Worm (Caenorhabditis elegans) whole organism, young adult: Measurements from ENCODE around the gene Y43C5B.3.

Experiments
- B0035.1 ChIP-seq: sonication (generic microtip); optimal IDR thresholded peaks from 2 replicates; lab custom pipeline; 2016; ENCODE audit warnings: missing genetic modification characterization, mild to moderate bottlenecking, missing compliant biosample characterization, missing genotype, missing genetic modification reagents
- C06A6.2 ChIP-seq: fragments of 200-800 bp; sonication (Bioruptor generic); conservative IDR thresholded peaks from 2 replicates; pipeline ENCODE4 v1.3.6; 2022; ENCODE audit warnings: missing genetic modification characterization, missing compliant biosample characterization
- C17E4.6 ChIP-seq: fragments of 200-800 bp; sonication (Bioruptor generic); IDR thresholded peaks from 2 replicates; pipeline ENCODE4 v1.3.6; 2022; ENCODE audit warnings: missing genetic modification reagents, missing genetic modification characterization, missing compliant biosample characterization
- D2030.7 ChIP-seq: fragments of 200-800 bp; sonication (Bioruptor generic); IDR thresholded peaks from 2 replicates; pipeline ENCODE4 v1.3.6; 2022; ENCODE audit warnings: missing genetic modification reagents, missing genetic modification characterization, missing compliant biosample characterization
- F22D6.2 ChIP-seq: sonication (generic microtip); optimal IDR thresholded peaks from 2 replicates; lab custom pipeline; 2016; ENCODE audit warnings: mild to moderate bottlenecking, missing genetic modification characterization, missing compliant biosample characterization
- F23B12.7 ChIP-seq: sonication (generic microtip); optimal IDR thresholded peaks from 2 replicates; lab custom pipeline; 2017; ENCODE audit warnings: missing genetic modification characterization, mild to moderate bottlenecking, missing compliant biosample characterization, antibody characterized with exemption, moderate library complexity; ENCODE audit not compliant: insufficient read depth
- F37B4.10 ChIP-seq: fragments of 200-800 bp; sonication (Bioruptor generic); IDR thresholded peaks from 2 replicates; pipeline ENCODE4 v1.3.6; 2022; ENCODE audit warnings: missing genetic modification characterization, missing compliant biosample characterization
- F49E8.2 ChIP-seq: sonication (generic microtip); optimal IDR thresholded peaks from 3 replicates; lab custom pipeline; 2017; ENCODE audit warnings: missing genetic modification characterization, mild to moderate bottlenecking, missing compliant biosample characterization, antibody characterized with exemption, moderate library complexity; ENCODE audit not compliant: insufficient read depth
- F52B5.7 ChIP-seq: sonication (generic microtip); optimal IDR thresholded peaks from 2 replicates; lab custom pipeline; 2016; ENCODE audit warnings: mild to moderate bottlenecking, missing genetic modification characterization, missing compliant biosample characterization
- F57A8.1 ChIP-seq: fragments of 200-800 bp; sonication (Bioruptor generic); optimal IDR thresholded peaks from 2 replicates; lab custom pipeline; 2018; ENCODE audit warnings: mild to moderate bottlenecking, missing genetic modification characterization, moderate library complexity, missing compliant biosample characterization
- T07F8.4 ChIP-seq: sonication (generic microtip); optimal IDR thresholded peaks from 2 replicates; lab custom pipeline; 2016; ENCODE audit warnings: mild to moderate bottlenecking, missing genetic modification characterization, moderate library complexity, missing compliant biosample characterization
- T26A5.8 ChIP-seq: sonication (generic microtip); optimal IDR thresholded peaks from 2 replicates; lab custom pipeline; 2016; ENCODE audit warnings: missing genetic modification characterization, missing compliant biosample characterization
- Y53G8AR.9 ChIP-seq: fragments of 200-800 bp; sonication (Bioruptor generic); conservative IDR thresholded peaks from 2 replicates; pipeline ENCODE4 v1.3.6; 2022; ENCODE audit warnings: missing genetic modification reagents, missing genetic modification characterization, missing compliant biosample characterization
- Y56A3A.18 ChIP-seq: fragments of 200-800 bp; sonication (Bioruptor generic); IDR thresholded peaks from 2 replicates; pipeline ENCODE4 v1.3.6; 2022; ENCODE audit warnings: missing genetic modification reagents, missing genetic modification characterization, missing compliant biosample characterization
- Y67H2A.10 ChIP-seq: fragments of 200-800 bp; sonication (Bioruptor generic); conservative IDR thresholded peaks from 2 replicates; pipeline ENCODE4 v1.3.6; 2022; ENCODE audit warnings: missing genetic modification reagents, missing genetic modification characterization, missing compliant biosample characterization
- aptf-2 ChIP-seq: fragments of 200-800 bp; sonication (Bioruptor generic); conservative IDR thresholded peaks from 2 replicates; pipeline ENCODE4 v1.3.6; 2022; ENCODE audit warnings: missing genetic modification reagents, missing genetic modification characterization, missing compliant biosample characterization
- aptf-3 ChIP-seq: fragments of 200-800 bp; sonication (Bioruptor generic); IDR thresholded peaks from 2 replicates; pipeline ENCODE4 v1.3.6; 2022; ENCODE audit warnings: missing genetic modification characterization, missing compliant biosample characterization
- bed-1 ChIP-seq: fragments of 200-800 bp; sonication (Bioruptor generic); IDR thresholded peaks from 2 replicates; pipeline ENCODE4 v1.3.6; 2022; ENCODE audit warnings: missing genetic modification reagents, missing genetic modification characterization, missing compliant biosample characterization
- ceh-27 ChIP-seq: fragments of 200-800 bp; sonication (Bioruptor generic); optimal IDR thresholded peaks from 2 replicates; lab custom pipeline; 2018; ENCODE audit warnings: mild to moderate bottlenecking, missing genetic modification characterization, moderate library complexity, missing compliant biosample characterization
- ceh-58 ChIP-seq: fragments of 200-800 bp; sonication (Bioruptor generic); IDR thresholded peaks from 2 replicates; pipeline ENCODE4 v1.3.6; 2022; ENCODE audit warnings: missing genetic modification characterization, missing compliant biosample characterization
- die-1 ChIP-seq: sonication (generic microtip); optimal IDR thresholded peaks from 2 replicates; lab custom pipeline; 2016; ENCODE audit warnings: missing genotype, mild to moderate bottlenecking, missing genetic modification characterization, missing compliant biosample characterization
- dox-1 ChIP-seq: fragments of 200-800 bp; sonication (Bioruptor generic); IDR thresholded peaks from 2 replicates; pipeline ENCODE4 v1.3.6; 2022; ENCODE audit warnings: missing genetic modification reagents, missing genetic modification characterization, missing compliant biosample characterization
- dpl-1 ChIP-seq: fragments of 150-350 bp; optimal IDR thresholded peaks from 2 replicates; lab custom pipeline; 2014; ENCODE audit warnings: missing biosample characterization, missing genetic modification reagents, missing genetic modification characterization
- efl-1 ChIP-seq: fragments of 150-350 bp; optimal IDR thresholded peaks from 2 replicates; lab custom pipeline; 2014; ENCODE audit warnings: missing biosample characterization, missing genetic modification reagents, missing genetic modification characterization
- egl-44 ChIP-seq: fragments of 200-800 bp; sonication (Bioruptor generic); IDR thresholded peaks from 2 replicates; pipeline ENCODE4 v1.3.6; 2022; ENCODE audit warnings: missing genetic modification reagents, missing genetic modification characterization, missing compliant biosample characterization
- egrh-3 ChIP-seq: fragments of 200-800 bp; sonication (Bioruptor generic); IDR thresholded peaks from 2 replicates; pipeline ENCODE4 v1.3.6; 2022; ENCODE audit warnings: missing genetic modification reagents, missing genetic modification characterization, missing compliant biosample characterization
- fkh-3 ChIP-seq: sonication (generic microtip); optimal IDR thresholded peaks from 2 replicates; lab custom pipeline; 2016; ENCODE audit warnings: mild to moderate bottlenecking, missing genetic modification characterization, missing compliant biosample characterization
- gei-17 ChIP-seq: fragments of 200-800 bp; sonication (Bioruptor generic); optimal IDR thresholded peaks from 2 replicates; lab custom pipeline; 2018; ENCODE audit warnings: mild to moderate bottlenecking, missing genetic modification characterization, missing compliant biosample characterization
- hlh-12 ChIP-seq: sonication (generic microtip); optimal IDR thresholded peaks from 2 replicates; lab custom pipeline; 2016; ENCODE audit warnings: missing genetic modification characterization, missing compliant biosample characterization
- hsf-1 ChIP-seq: fragments of 200-800 bp; sonication (Bioruptor generic); IDR thresholded peaks from 2 replicates; pipeline ENCODE4 v1.3.6; 2022; ENCODE audit warnings: missing genetic modification reagents, missing genetic modification characterization, missing compliant biosample characterization
- let-526 ChIP-seq: fragments of 200-800 bp; sonication (Bioruptor generic); IDR thresholded peaks from 2 replicates; pipeline ENCODE4 v1.3.6; 2022; ENCODE audit warnings: missing genetic modification reagents, missing genetic modification characterization, missing compliant biosample characterization
- let-607 ChIP-seq, 2 experiments: fragments of 200-800 bp in 1 of 2; sonication (Bioruptor generic) in 1 of 2; sonication (generic microtip) in 1 of 2; optimal IDR thresholded peaks; 2 replicates each; lab custom pipeline; 2016 to 2018; ENCODE audit warnings: mild to moderate bottlenecking in 2 of 2, missing compliant biosample characterization in 2 of 2, missing genetic modification characterization in 2 of 2, moderate library complexity in 2 of 2, missing genotype in 1 of 2
- lin-40 ChIP-seq: sonication (generic microtip); optimal IDR thresholded peaks from 2 replicates; lab custom pipeline; 2016; ENCODE audit warnings: missing genetic modification characterization, mild to moderate bottlenecking, missing compliant biosample characterization, missing genotype, missing genetic modification reagents
- lsl-1 ChIP-seq: fragments of 200-800 bp; sonication (Bioruptor generic); optimal IDR thresholded peaks from 2 replicates; lab custom pipeline; 2018; ENCODE audit warnings: mild to moderate bottlenecking, missing genetic modification characterization, moderate library complexity, missing compliant biosample characterization
- madf-10 ChIP-seq: sonication (generic microtip); optimal IDR thresholded peaks from 2 replicates; lab custom pipeline; 2016; ENCODE audit warnings: mild to moderate bottlenecking, missing genetic modification characterization, missing compliant biosample characterization
- madf-8 ChIP-seq: fragments of 200-800 bp; sonication (Bioruptor generic); conservative IDR thresholded peaks from 2 replicates; pipeline ENCODE4 v1.3.6; 2022; ENCODE audit warnings: missing genetic modification reagents, missing genetic modification characterization, missing compliant biosample characterization
- mcd-1 ChIP-seq: fragments of 200-800 bp; sonication (Bioruptor generic); IDR thresholded peaks from 2 replicates; pipeline ENCODE4 v1.3.6; 2022; ENCODE audit warnings: missing genetic modification reagents, missing genetic modification characterization, missing compliant biosample characterization
- mel-28 ChIP-seq: sonication (generic microtip); optimal IDR thresholded peaks from 2 replicates; lab custom pipeline; 2016; ENCODE audit warnings: borderline replicate concordance, mild to moderate bottlenecking, missing genetic modification characterization, missing compliant biosample characterization
- nhr-90 ChIP-seq: sonication (generic microtip); optimal IDR thresholded peaks from 2 replicates; lab custom pipeline; 2016; ENCODE audit warnings: missing genotype, mild to moderate bottlenecking, missing genetic modification characterization, missing compliant biosample characterization
- sea-2 ChIP-seq: fragments of 200-800 bp; sonication (Bioruptor generic); IDR thresholded peaks from 2 replicates; pipeline ENCODE4 v1.3.6; 2022; ENCODE audit warnings: missing genetic modification characterization, missing compliant biosample characterization
- snpc-4 ChIP-seq, 5 experiments: fragments of 150-350 bp in 1 of 5; sonication (generic microtip) in 4 of 5; optimal IDR thresholded peaks; 2 replicates each; lab custom pipeline; 2014 to 2018; ENCODE audit warnings: missing genetic modification characterization in 5 of 5, missing biosample characterization in 3 of 5, antibody characterized with exemption in 2 of 5, mild to moderate bottlenecking in 2 of 5, missing compliant biosample characterization in 2 of 5, missing genotype in 2 of 5, moderate library complexity in 2 of 5, missing genetic modification reagents in 1 of 5
- tbp1 ChIP-seq: fragments of 200-800 bp; sonication (Bioruptor generic); optimal IDR thresholded peaks from 2 replicates; lab custom pipeline; 2018; ENCODE audit warnings: mild to moderate bottlenecking, missing genetic modification characterization, missing compliant biosample characterization
- ztf-28 ChIP-seq: fragments of 200-800 bp; sonication (Bioruptor generic); IDR thresholded peaks from 2 replicates; pipeline ENCODE4 v1.3.6; 2022; ENCODE audit warnings: missing genetic modification reagents, missing genetic modification characterization, missing compliant biosample characterization
- ztf-6 ChIP-seq: fragments of 200-800 bp; sonication (Bioruptor generic); IDR thresholded peaks from 2 replicates; pipeline ENCODE4 v1.3.6; 2022; ENCODE audit warnings: missing genetic modification reagents, missing genetic modification characterization, missing compliant biosample characterization

The Y43C5B.3 gene

ce11 chrIV:10339701-10340100, 10.7 kb upstream of the Y43C5B.3 start:
- TF ChIP-seq hsf-1 (GFP tag; lab: Robert Waterston, UW) (no peak), T07F8.4 (tag; lab: Kevin White, UChicago) (no peak), Y53G8AR.9 (GFP tag; lab: Robert Waterston, UW) (no peak), aptf-2 (GFP tag; lab: Robert Waterston, UW) (no peak), ztf-28 (GFP tag; lab: Robert Waterston, UW) (no peak)

- TF ChIP-seq B0035.1 (tag; lab: Kevin White, UChicago): peak; percentile 20
- no peak for TF ChIP-seq egl-44 (GFP tag; lab: Robert Waterston, UW)
- TF ChIP-seq let-607 (tag; optimal IDR thresholded peaks at IDR 0.05; lab: Kevin White, UChicago): no peak
- no peak for TF ChIP-seq Y56A3A.18 (GFP tag; lab: Robert Waterston, UW)
- no peak for TF ChIP-seq madf-10 (tag; lab: Kevin White, UChicago)
- TF ChIP-seq mcd-1 (GFP tag; lab: Robert Waterston, UW): no peak
- no peak for TF ChIP-seq T26A5.8 (tag; lab: Kevin White, UChicago)
- no peak for TF ChIP-seq fkh-3 (tag; lab: Kevin White, UChicago)
- TF ChIP-seq F57A8.1 (GFP tag; lab: Kevin White, UChicago): no peak
- no peak for TF ChIP-seq efl-1 (GFP tag; lab: Kevin White, UChicago)
- TF ChIP-seq mel-28 (tag; lab: Kevin White, UChicago): no peak
- TF ChIP-seq gei-17: no peak
- TF ChIP-seq F22D6.2 (tag; lab: Kevin White, UChicago): no peak
- no peak for TF ChIP-seq ceh-58 (GFP tag; lab: Robert Waterston, UW)
- no peak for TF ChIP-seq hlh-12 (tag; lab: Kevin White, UChicago)
- TF ChIP-seq sea-2 (GFP tag; lab: Robert Waterston, UW): no peak
- TF ChIP-seq lsl-1: no peak
- no peak for TF ChIP-seq madf-8 (GFP tag; lab: Robert Waterston, UW)
- TF ChIP-seq ceh-27 (GFP tag; lab: Kevin White, UChicago): no peak
- no peak for TF ChIP-seq C06A6.2 (GFP tag; lab: Robert Waterston, UW)
- TF ChIP-seq egrh-3 (GFP tag; lab: Robert Waterston, UW): 0 out of 2 replicates have a peak, but pooled peaks have one; percentile 48
- no peak for TF ChIP-seq F52B5.7 (tag; lab: Kevin White, UChicago)
- no peak for TF ChIP-seq tbp1
- peak; percentile 19 for TF ChIP-seq F23B12.7 (tag; lab: Kevin White, UChicago)
- no peak for TF ChIP-seq T07F8.4 (tag; lab: Kevin White, UChicago)
- no peak for TF ChIP-seq aptf-3 (GFP tag; lab: Robert Waterston, UW)
- TF ChIP-seq snpc-4 (GFP tag; optimal IDR thresholded peaks at IDR 0.05; lab: Kevin White, UChicago): no peak
- TF ChIP-seq snpc-4 (tag; optimal IDR thresholded peaks at IDR 0.05; lab: Kevin White, UChicago): peak in 2 of 4 experiments; percentile 7 to 18
- TF ChIP-seq lin-40: no peak
- TF ChIP-seq ztf-6 (GFP tag; lab: Robert Waterston, UW): no peak
- TF ChIP-seq F37B4.10 (GFP tag; lab: Robert Waterston, UW): no peak
- TF ChIP-seq Y67H2A.10 (GFP tag; lab: Robert Waterston, UW): no peak
- no peak for TF ChIP-seq dpl-1 (GFP tag; lab: Kevin White, UChicago)
- TF ChIP-seq die-1 (tag; lab: Kevin White, UChicago): peak; percentile 3
- no peak for TF ChIP-seq ztf-28 (GFP tag; lab: Robert Waterston, UW)
- TF ChIP-seq aptf-2 (GFP tag; lab: Robert Waterston, UW): no peak
- TF ChIP-seq D2030.7 (GFP tag; lab: Robert Waterston, UW): no peak
- no peak for TF ChIP-seq F49E8.2 (tag; lab: Kevin White, UChicago)
- no peak for TF ChIP-seq bed-1
- no peak for TF ChIP-seq nhr-90 (tag; lab: Kevin White, UChicago)
- TF ChIP-seq C17E4.6 (GFP tag; lab: Robert Waterston, UW): no peak
- no peak for TF ChIP-seq dox-1
- TF ChIP-seq Y53G8AR.9 (GFP tag; lab: Robert Waterston, UW): no peak
- no peak for TF ChIP-seq let-526
Measured at ce11 chrIV:10341618-10342360, 8.6 kb upstream of the Y43C5B.3 start.
